Worm (Caenorhabditis elegans): Measurements from ENCODE around the gene C05D12.7.

- TF ChIP-seq skn-1 (tag; optimal IDR thresholded peaks at IDR 0.05) (no peak), dmd-6 (GFP tag; IDR thresholded peaks at IDR 0.05) (no peak), mxl-3 (GFP tag; optimal IDR thresholded peaks at IDR 0.05) (no peak), mdl-1 (tag; optimal IDR thresholded peaks at IDR 0.05) (no peak), fos-1 (tag; optimal IDR thresholded peaks at IDR 0.05) (no peak), mep-1 (tag; optimal IDR thresholded peaks at IDR 0.05) (no peak), Y105C5A.15 (GFP tag; IDR thresholded peaks at IDR 0.05) (no peak), lin-13 (GFP tag; optimal IDR thresholded peaks at IDR 0.05) (no peak), zip-2 (tag; optimal IDR thresholded peaks at IDR 0.05) (no peak), nhr-77 (tag; optimal IDR thresholded peaks at IDR 0.05) (no peak), zfp-3 (GFP tag; conservative IDR thresholded peaks at IDR 0.05) (no peak), nhr-25 (tag; optimal IDR thresholded peaks at IDR 0.05; ENCODE audit: borderline replicate concordance, insufficient read depth) (no peak), nhr-6 (tag; optimal IDR thresholded peaks at IDR 0.05) (no peak)
These were observed 48.1 kb upstream of the C05D12.7 start for ce11 chrII:11361751-11362150.
